Worm (Caenorhabditis elegans) whole organism, mixed stage, embryonic: ENCODE measurements around the gene daao-1.

ENCODE experiments used
- ceh-39 ChIP-seq: fragments of 150-350 bp; optimal IDR thresholded peaks from 2 replicates; lab custom pipeline; 2014; ENCODE audit warnings: missing biosample characterization, missing genetic modification characterization
- ces-1 ChIP-seq: fragments of 150-350 bp; optimal IDR thresholded peaks from 2 replicates; lab custom pipeline; 2014; ENCODE audit warnings: missing biosample characterization, missing genetic modification reagents, missing genetic modification characterization
- lsy-2 ChIP-seq: fragments of 150-350 bp; optimal IDR thresholded peaks from 2 replicates; lab custom pipeline; 2014; ENCODE audit warnings: missing biosample characterization, missing genetic modification characterization
- mab-5 ChIP-seq: fragments of 150-350 bp; optimal IDR thresholded peaks from 2 replicates; lab custom pipeline; 2014; ENCODE audit warnings: missing biosample characterization, missing genetic modification characterization
- nhr-12 ChIP-seq: fragments of 150-350 bp; optimal IDR thresholded peaks from 2 replicates; lab custom pipeline; 2014; ENCODE audit warnings: missing biosample characterization, missing genetic modification characterization
- nhr-28 ChIP-seq: fragments of 150-350 bp; optimal IDR thresholded peaks from 2 replicates; lab custom pipeline; 2014; ENCODE audit warnings: missing biosample characterization, missing genetic modification characterization
- pha-4 ChIP-seq: fragments of 150-350 bp; optimal IDR thresholded peaks from 2 replicates; lab custom pipeline; 2018; ENCODE audit warnings: missing biosample characterization, missing genetic modification reagents, missing genetic modification characterization
- sem-2 ChIP-seq: fragments of 200-800 bp; sonication (Bioruptor generic); optimal IDR thresholded peaks from 2 replicates; lab custom pipeline; 2018; ENCODE audit warnings: mild to moderate bottlenecking, missing genetic modification characterization, missing compliant biosample characterization
- snpc-4 ChIP-seq: fragments of 150-350 bp; optimal IDR thresholded peaks from 2 replicates; lab custom pipeline; 2014; ENCODE audit warnings: missing biosample characterization, missing genetic modification characterization
- sptf-1 ChIP-seq: sonication (generic microtip); optimal IDR thresholded peaks from 2 replicates; lab custom pipeline; 2017; ENCODE audit warnings: mild to moderate bottlenecking, missing genetic modification characterization, moderate library complexity, missing compliant biosample characterization
- unc-39 ChIP-seq: fragments of 150-350 bp; optimal IDR thresholded peaks from 2 replicates; lab custom pipeline; 2014; ENCODE audit warnings: missing biosample characterization, missing genetic modification characterization
- unc-62 ChIP-seq: fragments of 150-350 bp; optimal IDR thresholded peaks from 2 replicates; lab custom pipeline; 2014; ENCODE audit warnings: missing biosample characterization, missing genetic modification reagents, missing genetic modification characterization
- ztf-11 ChIP-seq: fragments of 150-350 bp; optimal IDR thresholded peaks from 2 replicates; lab custom pipeline; 2014; ENCODE audit warnings: missing biosample characterization, missing genetic modification characterization

DNA sequence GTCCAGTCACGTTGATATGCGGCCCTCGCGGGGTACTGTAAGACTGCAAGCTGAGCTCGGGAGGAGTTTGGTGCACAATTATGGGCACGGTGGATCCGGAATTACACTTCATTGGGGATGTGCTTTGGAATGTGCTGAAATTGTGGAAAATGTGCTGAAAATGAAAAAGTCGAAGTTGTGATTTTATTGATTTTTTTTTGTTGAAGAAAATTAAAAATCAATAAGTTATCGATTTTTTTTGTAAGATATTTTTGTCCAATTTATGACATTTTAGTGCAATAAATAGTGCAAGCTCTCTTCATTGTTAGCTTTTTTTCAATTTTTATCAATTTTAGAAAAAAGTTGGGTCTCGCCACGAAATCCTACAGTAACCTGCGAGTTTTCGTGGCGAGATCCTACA, 2.9 kb downstream of the daao-1 start:
- no peak for TF ChIP-seq snpc-4 (tag; lab: Kevin White, UChicago)
- TF ChIP-seq ceh-39 (tag; lab: Kevin White, UChicago), result no peak
- no peak for TF ChIP-seq sem-2 (GFP tag; lab: Kevin White, UChicago)
- no peak for TF ChIP-seq nhr-28 (tag; lab: Kevin White, UChicago)
- no peak for TF ChIP-seq ces-1 (GFP tag; lab: Kevin White, UChicago)
- no peak for TF ChIP-seq unc-39
- no peak for TF ChIP-seq mab-5 (tag; lab: Kevin White, UChicago)
- no peak for TF ChIP-seq sptf-1 (tag; lab: Kevin White, UChicago)
- no peak for TF ChIP-seq lsy-2 (tag; lab: Kevin White, UChicago)
- TF ChIP-seq ztf-11 (tag; lab: Kevin White, UChicago), result no peak
- TF ChIP-seq pha-4 (tag; lab: Kevin White, UChicago), result no peak
- no peak for TF ChIP-seq unc-62 (GFP tag; lab: Kevin White, UChicago)
- no peak for TF ChIP-seq nhr-12 (tag; lab: Kevin White, UChicago)
